Fruit fly (Drosophila melanogaster) whole organism, embryonic: ENCODE results near the gene Invadolysin.

Source experiments
- Bgb ChIP-seq: fragments of 200-800 bp; sonication (Bioruptor generic); IDR thresholded peaks from 2 replicates; pipeline ENCODE4 v1.3.6; 2022; ENCODE audit warnings: missing biosample characterization, missing genetic modification characterization; ENCODE audit not compliant: partially characterized antibody
- Blimp-1 ChIP-seq: fragments of 200-800 bp; sonication (Bioruptor generic); optimal IDR thresholded peaks from 3 replicates; lab custom pipeline; 2018; ENCODE audit warnings: missing biosample characterization, missing genetic modification characterization, mild to moderate bottlenecking, moderate library complexity, missing genetic modification reagents
- CG1024 ChIP-seq: fragments of 200-800 bp; sonication (Bioruptor generic); IDR thresholded peaks from 2 replicates; pipeline ENCODE4 v1.3.6; 2022; ENCODE audit warnings: missing biosample characterization, missing genetic modification characterization
- CG10267 ChIP-seq: fragments of 200-800 bp; sonication (Bioruptor generic); optimal IDR thresholded peaks from 2 replicates; lab custom pipeline; 2018; ENCODE audit warnings: missing biosample characterization, mild to moderate bottlenecking, missing genetic modification characterization, moderate library complexity
- CG10431 ChIP-seq: fragments of 200-800 bp; sonication (Bioruptor generic); optimal IDR thresholded peaks from 3 replicates; lab custom pipeline; 2018; ENCODE audit warnings: missing biosample characterization, mild to moderate bottlenecking, missing genetic modification characterization
- CG11247 ChIP-seq: fragments of 200-800 bp; sonication (Bioruptor generic); IDR thresholded peaks from 2 replicates; pipeline ENCODE4 v1.3.6; 2022; ENCODE audit warnings: missing biosample characterization, missing genetic modification characterization
- CG11695 ChIP-seq: fragments of 200-800 bp; sonication (Bioruptor generic); IDR thresholded peaks from 3 replicates; pipeline ENCODE4 v1.3.6; 2022; ENCODE audit warnings: missing biosample characterization, missing genetic modification characterization
- CG11696 ChIP-seq: fragments of 200-800 bp; sonication (Bioruptor generic); IDR thresholded peaks from 2 replicates; pipeline ENCODE4 v1.3.6; 2022; ENCODE audit warnings: missing biosample characterization, missing genetic modification characterization
- CG12236 ChIP-seq: fragments of 200-800 bp; sonication (Bioruptor generic); optimal IDR thresholded peaks from 2 replicates; lab custom pipeline; 2016; ENCODE audit warnings: missing biosample characterization, missing genetic modification characterization
- CG12299 ChIP-seq: fragments of 200-800 bp; sonication (Bioruptor generic); optimal IDR thresholded peaks from 2 replicates; lab custom pipeline; 2018; ENCODE audit warnings: missing biosample characterization, mild to moderate bottlenecking, missing genetic modification characterization
- CG15073 ChIP-seq: fragments of 200-800 bp; sonication (Bioruptor generic); optimal IDR thresholded peaks from 2 replicates; lab custom pipeline; 2016; ENCODE audit warnings: missing biosample characterization, missing genetic modification characterization
- CG17359 ChIP-seq: fragments of 200-800 bp; sonication (Bioruptor generic); optimal IDR thresholded peaks from 3 replicates; lab custom pipeline; 2018; ENCODE audit warnings: missing biosample characterization, mild to moderate bottlenecking, missing genetic modification characterization, moderate library complexity
- CG17361 ChIP-seq: fragments of 200-800 bp; sonication (Bioruptor generic); IDR thresholded peaks from 3 replicates; pipeline ENCODE4 v1.3.6; 2022; ENCODE audit warnings: missing biosample characterization, missing genetic modification characterization
- CG17612 ChIP-seq: fragments of 200-800 bp; sonication (Bioruptor generic); IDR thresholded peaks from 2 replicates; pipeline ENCODE4 v1.3.6; 2022; ENCODE audit warnings: missing biosample characterization, missing genetic modification characterization
- CG18011 ChIP-seq: fragments of 200-800 bp; sonication (Bioruptor generic); optimal IDR thresholded peaks from 2 replicates; lab custom pipeline; 2017; ENCODE audit warnings: missing biosample characterization, missing genetic modification characterization, mild to moderate bottlenecking, moderate library complexity, missing genotype
- CG18262 ChIP-seq: fragments of 200-800 bp; optimal IDR thresholded peaks from 3 replicates; lab custom pipeline; 2019; ENCODE audit warnings: missing biosample characterization, mild to moderate bottlenecking, missing genetic modification characterization, moderate library complexity
- CG2199 ChIP-seq: fragments of 200-800 bp; sonication (Bioruptor generic); IDR thresholded peaks from 3 replicates; pipeline ENCODE4 v1.3.6; 2022; ENCODE audit warnings: missing biosample characterization, missing genetic modification characterization
- CG2678 ChIP-seq: fragments of 200-800 bp; sonication (Bioruptor generic); optimal IDR thresholded peaks from 3 replicates; lab custom pipeline; 2019; ENCODE audit warnings: missing biosample characterization, mild to moderate bottlenecking, missing genetic modification characterization, moderate library complexity
- CG2875 ChIP-seq: fragments of 200-800 bp; sonication (Bioruptor generic); optimal IDR thresholded peaks from 2 replicates; lab custom pipeline; 2017; ENCODE audit warnings: missing biosample characterization, mild to moderate bottlenecking, missing genetic modification characterization, missing genetic modification reagents
- CG32767 ChIP-seq: fragments of 200-800 bp; sonication (Bioruptor generic); IDR thresholded peaks from 2 replicates; pipeline ENCODE4 v1.3.6; 2022; ENCODE audit warnings: missing biosample characterization, missing genetic modification characterization
- CG33213 ChIP-seq: fragments of 200-800 bp; sonication (Bioruptor generic); optimal IDR thresholded peaks from 3 replicates; lab custom pipeline; 2016; ENCODE audit warnings: missing biosample characterization, missing genetic modification characterization
- CG7839 ChIP-seq: fragments of 200-800 bp; sonication (Bioruptor generic); optimal IDR thresholded peaks from 3 replicates; lab custom pipeline; 2018; ENCODE audit warnings: missing biosample characterization, mild to moderate bottlenecking, missing genetic modification characterization, moderate library complexity
- CG8089 ChIP-seq: fragments of 200-800 bp; sonication (Bioruptor generic); optimal IDR thresholded peaks from 3 replicates; lab custom pipeline; 2016; ENCODE audit warnings: missing biosample characterization, missing genetic modification characterization
- Dek ChIP-seq: fragments of 200-800 bp; sonication (Bioruptor generic); optimal IDR thresholded peaks from 3 replicates; lab custom pipeline; 2019; ENCODE audit warnings: missing biosample characterization, mild to moderate bottlenecking, missing genetic modification characterization, moderate library complexity
- Ets65A ChIP-seq: fragments of 200-800 bp; sonication (Bioruptor generic); peaks from one replicate; lab custom pipeline; 2016; ENCODE audit warnings: missing biosample characterization, missing genetic modification characterization
- Fer2 ChIP-seq: fragments of 200-800 bp; sonication (Bioruptor generic); optimal IDR thresholded peaks from 2 replicates; lab custom pipeline; 2018; ENCODE audit warnings: missing biosample characterization, mild to moderate bottlenecking, missing genetic modification characterization, moderate library complexity
- GATAe ChIP-seq: fragments of 200-800 bp; sonication (Bioruptor generic); conservative IDR thresholded peaks from 2 replicates; pipeline ENCODE4 v1.3.6; 2022; ENCODE audit warnings: missing biosample characterization, missing genetic modification characterization
- HLH54F ChIP-seq: fragments of 200-800 bp; sonication (Bioruptor generic); optimal IDR thresholded peaks from 3 replicates; lab custom pipeline; 2016; ENCODE audit warnings: missing biosample characterization, missing genetic modification characterization
- Mad ChIP-seq: fragments of 200-800 bp; sonication (Bioruptor generic); optimal IDR thresholded peaks from 2 replicates; lab custom pipeline; 2016; ENCODE audit warnings: missing biosample characterization, missing genetic modification characterization
- Mes4 ChIP-seq: fragments of 200-800 bp; sonication (Bioruptor generic); optimal IDR thresholded peaks from 2 replicates; lab custom pipeline; 2016; ENCODE audit warnings: missing biosample characterization, missing genetic modification characterization
- Optix ChIP-seq: fragments of 200-800 bp; sonication (Bioruptor generic); IDR thresholded peaks from 3 replicates; pipeline ENCODE4 v1.3.6; 2022; ENCODE audit warnings: missing biosample characterization, missing genetic modification characterization
- Rfx ChIP-seq: fragments of 200-800 bp; sonication (Bioruptor generic); IDR thresholded peaks from 2 replicates; pipeline ENCODE4 v1.3.6; 2022; ENCODE audit warnings: missing biosample characterization, missing genetic modification characterization
- Scr ChIP-seq: fragments of 200-800 bp; sonication (Bioruptor generic); IDR thresholded peaks from 2 replicates; pipeline ENCODE4 v1.3.6; 2022; ENCODE audit warnings: missing biosample characterization, missing genetic modification characterization; ENCODE audit not compliant: partially characterized antibody
- corto ChIP-seq: fragments of 200-800 bp; sonication (Bioruptor generic); optimal IDR thresholded peaks from 2 replicates; lab custom pipeline; 2016; ENCODE audit warnings: missing biosample characterization, mild to moderate bottlenecking, missing genetic modification characterization, moderate library complexity
- dimm ChIP-seq: fragments of 200-800 bp; sonication (Bioruptor generic); IDR thresholded peaks from 2 replicates; pipeline ENCODE4 v1.3.6; 2022; ENCODE audit warnings: missing biosample characterization, missing genetic modification characterization
- esg ChIP-seq: fragments of 200-800 bp; sonication (Bioruptor generic); conservative IDR thresholded peaks from 2 replicates; pipeline ENCODE4 v1.3.6; 2022; ENCODE audit warnings: missing biosample characterization, missing genetic modification characterization
- gro ChIP-seq: fragments of 200-800 bp; sonication (Bioruptor generic); optimal IDR thresholded peaks from 2 replicates; lab custom pipeline; 2016; ENCODE audit warnings: missing biosample characterization, missing genetic modification characterization
- h ChIP-seq: fragments of >200 bp; optimal IDR thresholded peaks from 2 replicates; lab custom pipeline; 2017
- jigr1 ChIP-seq: fragments of 200-800 bp; sonication (Bioruptor generic); IDR thresholded peaks from 3 replicates; pipeline ENCODE4 v1.3.6; 2022; ENCODE audit warnings: missing biosample characterization, missing genetic modification characterization
- kni ChIP-seq: fragments of 200-800 bp; sonication (Bioruptor generic); optimal IDR thresholded peaks from 3 replicates; lab custom pipeline; 2017; ENCODE audit warnings: mild to moderate bottlenecking, missing biosample characterization, missing genetic modification reagents, missing genetic modification characterization
- knrl ChIP-seq: fragments of 200-800 bp; sonication (Bioruptor generic); IDR thresholded peaks from 3 replicates; pipeline ENCODE4 v1.3.6; 2022; ENCODE audit warnings: missing biosample characterization, missing genetic modification characterization; ENCODE audit not compliant: partially characterized antibody
- lbe ChIP-seq: fragments of 200-800 bp; sonication (Bioruptor generic); optimal IDR thresholded peaks from 2 replicates; lab custom pipeline; 2016; ENCODE audit warnings: missing biosample characterization, mild to moderate bottlenecking, missing genetic modification characterization
- nom ChIP-seq: fragments of 200-800 bp; sonication (Bioruptor generic); optimal IDR thresholded peaks from 2 replicates; lab custom pipeline; 2017; ENCODE audit warnings: missing biosample characterization, missing genetic modification characterization, mild to moderate bottlenecking, moderate library complexity, missing genetic modification reagents
- otp ChIP-seq: fragments of 200-800 bp; sonication (Bioruptor generic); IDR thresholded peaks from 3 replicates; pipeline ENCODE4, ENCODE4 v1.3.6; 2022; ENCODE audit warnings: missing biosample characterization, missing genetic modification characterization
- p53 ChIP-seq: fragments of 200-800 bp; sonication (Bioruptor generic); optimal IDR thresholded peaks from 2 replicates; lab custom pipeline; 2016; ENCODE audit warnings: missing biosample characterization, missing genetic modification characterization
- pzg ChIP-seq: fragments of 200-800 bp; sonication (Bioruptor generic); optimal IDR thresholded peaks from 3 replicates; lab custom pipeline; 2018; ENCODE audit warnings: missing biosample characterization, mild to moderate bottlenecking, missing genetic modification characterization, moderate library complexity
- sens ChIP-seq: fragments of 200-800 bp; sonication (Bioruptor generic); peaks from one replicate; lab custom pipeline; 2016; ENCODE audit warnings: missing biosample characterization, missing genetic modification characterization
- slou ChIP-seq: fragments of 200-800 bp; sonication (Bioruptor generic); optimal IDR thresholded peaks from 3 replicates; lab custom pipeline; 2016; ENCODE audit warnings: missing biosample characterization, missing genetic modification characterization
- tgo ChIP-seq: fragments of 200-800 bp; sonication (Bioruptor generic); IDR thresholded peaks from 3 replicates; pipeline ENCODE4 v1.3.6; 2022; ENCODE audit warnings: missing biosample characterization, missing genetic modification characterization
- tio ChIP-seq: fragments of 200-800 bp; sonication (Bioruptor generic); optimal IDR thresholded peaks from 2 replicates; lab custom pipeline; 2017; ENCODE audit warnings: missing biosample characterization, missing genetic modification characterization, inconsistent platforms
- toy ChIP-seq: fragments of 200-800 bp; sonication (Bioruptor generic); IDR thresholded peaks from 2 replicates; pipeline ENCODE4 v1.3.6; 2022; ENCODE audit warnings: missing biosample characterization, missing genetic modification characterization
- vvl ChIP-seq: fragments of 200-800 bp; sonication (Bioruptor generic); IDR thresholded peaks from 2 replicates; pipeline ENCODE4 v1.3.6; 2022; ENCODE audit warnings: missing biosample characterization, missing genetic modification characterization
- z ChIP-seq: fragments of 200-800 bp; sonication (Bioruptor generic); IDR thresholded peaks from 3 replicates; pipeline ENCODE4 v1.3.6; 2022; ENCODE audit warnings: missing biosample characterization, missing genetic modification characterization

The Invadolysin gene

dm6 chr3R:10161163-10161562, 16.7 kb downstream of the Invadolysin start, which contains the start of gene CG6254 (continued):
- TF ChIP-seq GATAe (GFP tag; lab: Robert Waterston, UW) = no peak
- TF ChIP-seq vvl (GFP tag; lab: Robert Waterston, UW) = peak; percentile 77
- TF ChIP-seq Mes4 (GFP tag; lab: Kevin White, UChicago) = no peak
- TF ChIP-seq Fer2 = peak; percentile 24
- TF ChIP-seq CG17361 = no peak
- TF ChIP-seq CG1024 = no peak
- TF ChIP-seq otp (GFP tag; lab: Robert Waterston, UW) = no peak
- TF ChIP-seq CG7839 (tag; lab: Kevin White, UChicago) = no peak
- TF ChIP-seq Mad (GFP tag; lab: Kevin White, UChicago) = no peak
- no peak for TF ChIP-seq nom (GFP tag; lab: Kevin White, UChicago)
- no peak for TF ChIP-seq Dek (tag; lab: Kevin White, UChicago)
- TF ChIP-seq toy = no peak
- TF ChIP-seq knrl (GFP tag; lab: Robert Waterston, UW) = peak; percentile 56
- peak; percentile 61 for TF ChIP-seq Blimp-1 (GFP tag; lab: Kevin White, UChicago)
- no peak for TF ChIP-seq corto (GFP tag; lab: Kevin White, UChicago)
- no peak for TF ChIP-seq z (GFP tag; lab: Robert Waterston, UW)
- peak; percentile 40 for TF ChIP-seq CG33213 (GFP tag; lab: Kevin White, UChicago)
- TF ChIP-seq kni = no peak
- TF ChIP-seq Optix = no peak
- no peak for TF ChIP-seq dimm (GFP tag; lab: Robert Waterston, UW)
- TF ChIP-seq lbe (GFP tag; lab: Kevin White, UChicago) = no peak
- no peak for TF ChIP-seq p53
- TF ChIP-seq Rfx = peak; percentile 79
- TF ChIP-seq CG17612 = no peak
- TF ChIP-seq CG11696 = no peak
- TF ChIP-seq CG10267 (tag; lab: Kevin White, UChicago) = peak; percentile 32
- peak; percentile 55; the same call in 1 of the 3 replicates for TF ChIP-seq CG2199 (GFP tag; lab: Robert Waterston, UW)
- no peak for TF ChIP-seq CG12236 (GFP tag; lab: Kevin White, UChicago)
- no peak for TF ChIP-seq CG2678 (tag; lab: Kevin White, UChicago)
- TF ChIP-seq Bgb (GFP tag; lab: Robert Waterston, UW) = peak; percentile 66
- no peak for TF ChIP-seq CG18262
- TF ChIP-seq CG32767 (GFP tag; lab: Robert Waterston, UW) = no peak
- no peak for TF ChIP-seq CG10431 (GFP tag; lab: Kevin White, UChicago)
- peak; percentile 68 for TF ChIP-seq pzg (GFP tag; lab: Kevin White, UChicago)
- TF ChIP-seq Scr (GFP tag; lab: Robert Waterston, UW) = peak; percentile 34
- no peak for TF ChIP-seq CG15073 (GFP tag; lab: Kevin White, UChicago)
- no peak for TF ChIP-seq CG2875 (GFP tag; lab: Kevin White, UChicago)
- no peak for TF ChIP-seq CG17359 (tag; lab: Kevin White, UChicago)
- TF ChIP-seq CG12299 (tag; lab: Kevin White, UChicago) = no peak
- 0 out of 3 replicates have a peak, but pooled peaks have one; percentile 7 for TF ChIP-seq CG11695 (GFP tag; lab: Robert Waterston, UW)
- no peak for TF ChIP-seq esg (GFP tag; lab: Robert Waterston, UW)
- no peak for TF ChIP-seq tgo (GFP tag; lab: Robert Waterston, UW)
- TF ChIP-seq HLH54F = peak; percentile 10
- TF ChIP-seq CG11247 = peak; percentile 53; the same call in 1 of the 2 replicates
- no peak for TF ChIP-seq h (lab: Kevin White, UChicago)
- peak; percentile 56 for TF ChIP-seq gro
- no peak for TF ChIP-seq CG18011
- TF ChIP-seq jigr1 (GFP tag; lab: Robert Waterston, UW) = no peak
- peak; percentile 58 for TF ChIP-seq sens (GFP tag; lab: Kevin White, UChicago)
- peak; percentile 91 for TF ChIP-seq Ets65A (GFP tag; lab: Kevin White, UChicago)
- no peak for TF ChIP-seq CG8089 (GFP tag; lab: Kevin White, UChicago)
- TF ChIP-seq slou = no peak
- no peak for TF ChIP-seq tio (GFP tag; lab: Kevin White, UChicago)
